Worm (Caenorhabditis elegans): ENCODE data around the gene W06E11.1.
A peak's percentile ranks its signal among the peaks of the same experiment; 100 is the strongest.

Gene W06E11.1

DNA sequence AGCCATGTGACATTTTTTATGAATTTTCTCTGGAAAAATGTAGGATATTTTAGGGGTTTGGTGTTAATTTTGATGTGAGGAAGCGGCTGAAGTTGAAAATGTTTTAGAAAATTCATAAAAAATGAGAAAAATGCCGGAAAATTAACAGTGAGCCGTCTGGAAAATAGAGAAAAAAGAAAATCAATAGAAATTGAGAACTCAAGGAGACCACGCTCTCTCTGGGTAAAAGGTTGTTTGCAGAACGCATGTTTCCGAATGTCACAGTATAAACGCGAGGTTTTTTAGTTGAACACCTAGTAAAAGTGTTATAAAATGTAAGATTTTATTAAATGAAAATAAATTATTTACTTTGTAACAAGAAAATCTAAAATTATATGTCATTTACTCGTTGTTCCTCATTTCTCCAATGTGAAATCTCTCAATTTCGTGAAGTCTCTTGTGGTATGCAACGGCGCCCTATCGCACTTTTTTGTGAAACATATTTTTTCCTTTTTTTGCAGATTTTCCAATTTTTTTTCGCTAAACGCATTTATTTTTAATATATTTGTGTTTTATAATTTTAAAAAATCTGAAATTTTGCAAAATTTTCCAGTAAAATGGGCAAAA, 1.6 kb upstream of the W06E11.1 start, which contains the start of the genes tag-266 and tag-267 (continued):
- no peak for TF ChIP-seq lag-1 (GFP tag; IDR thresholded peaks at IDR 0.05)
- TF ChIP-seq F37B4.10 (GFP tag; IDR thresholded peaks at IDR 0.05): no peak
- no peak for TF ChIP-seq lin-26 (GFP tag; IDR thresholded peaks at IDR 0.05)
- no peak for TF ChIP-seq F49E8.2 (tag; optimal IDR thresholded peaks at IDR 0.05; ENCODE audit: insufficient read depth)
- peak; percentile 51 for TF ChIP-seq ccch-3 (GFP tag; optimal IDR thresholded peaks at IDR 0.05)
- TF ChIP-seq let-526 (GFP tag; IDR thresholded peaks at IDR 0.05): no peak
- TF ChIP-seq dox-1 (GFP tag; IDR thresholded peaks at IDR 0.05): peak; percentile 59
- TF ChIP-seq Y56A3A.18 (GFP tag; IDR thresholded peaks at IDR 0.05): no peak
- no peak for TF ChIP-seq F57C9.4 (tag; optimal IDR thresholded peaks at IDR 0.05)
- TF ChIP-seq lin-54 (GFP tag; optimal IDR thresholded peaks at IDR 0.05): peak; percentile 8
- no peak for TF ChIP-seq fkh-3 (tag; optimal IDR thresholded peaks at IDR 0.05)
- TF ChIP-seq dpff-1 (tag; optimal IDR thresholded peaks at IDR 0.05): no peak
- no peak for TF ChIP-seq madf-6 (GFP tag; IDR thresholded peaks at IDR 0.05)
- TF ChIP-seq ets-4 (GFP tag; optimal IDR thresholded peaks at IDR 0.05): no peak
- no peak for TF ChIP-seq nhr-179 (tag; optimal IDR thresholded peaks at IDR 0.05)
- peak in 1 of 2 experiments; percentile 25 for TF ChIP-seq let-607 (tag; optimal IDR thresholded peaks at IDR 0.05)
- TF ChIP-seq C06A6.2 (GFP tag; conservative IDR thresholded peaks at IDR 0.05): no peak
- no peak for TF ChIP-seq nhr-120 (GFP tag; IDR thresholded peaks at IDR 0.05)
- peak; percentile 76 for TF ChIP-seq ztf-18 (tag; optimal IDR thresholded peaks at IDR 0.05)
- TF ChIP-seq egl-18 (GFP tag; IDR thresholded peaks at IDR 0.05): no peak
- TF ChIP-seq B0336.3 (GFP tag; IDR thresholded peaks at IDR 0.05): no peak
- peak; percentile 41; the same call in 1 of the 2 replicates for TF ChIP-seq cebp-1 (GFP tag; IDR thresholded peaks at IDR 0.05)
- TF ChIP-seq cebp-1 (tag; optimal IDR thresholded peaks at IDR 0.05): peak; percentile 62
- 0 out of 2 replicates have a peak, but pooled peaks have one; percentile 17 for TF ChIP-seq bed-2 (GFP tag; IDR thresholded peaks at IDR 0.05)
- TF ChIP-seq somi-1 (GFP tag; optimal IDR thresholded peaks at IDR 0.05): no peak
- TF ChIP-seq unc-62 (GFP tag; optimal IDR thresholded peaks at IDR 0.05): no peak
- TF ChIP-seq F52B5.7 (tag; optimal IDR thresholded peaks at IDR 0.05): no peak
- no peak for TF ChIP-seq ztf-26 (tag; optimal IDR thresholded peaks at IDR 0.05)
- TF ChIP-seq ztf-3 (GFP tag; optimal IDR thresholded peaks at IDR 0.05): no peak
- no peak for TF ChIP-seq ztf-6 (GFP tag; IDR thresholded peaks at IDR 0.05)
- peak; percentile 90 for TF ChIP-seq mcd-1 (GFP tag; IDR thresholded peaks at IDR 0.05)
- TF ChIP-seq ekl-4 (GFP tag; IDR thresholded peaks at IDR 0.05): no peak
- peak; percentile 47; the same call in 1 of the 2 replicates for TF ChIP-seq aptf-2 (GFP tag; conservative IDR thresholded peaks at IDR 0.05)
- TF ChIP-seq mes-4 (tag; optimal IDR thresholded peaks at IDR 0.05): no peak
- TF ChIP-seq ztf-28 (GFP tag; IDR thresholded peaks at IDR 0.05): 0 out of 2 replicates have a peak, but pooled peaks have one; percentile 15
- TF ChIP-seq die-1 (tag; optimal IDR thresholded peaks at IDR 0.05): peak; percentile 9
- no peak for TF ChIP-seq snpc-1.1 (tag; optimal IDR thresholded peaks at IDR 0.05; ENCODE audit: insufficient read depth)
- peak in 1 of 2 experiments; percentile 16 for TF ChIP-seq rec-8 (tag; optimal IDR thresholded peaks at IDR 0.05)
- peak; percentile 54 for TF ChIP-seq D2030.7 (GFP tag; IDR thresholded peaks at IDR 0.05)
- TF ChIP-seq B0019.2 (GFP tag; conservative IDR thresholded peaks at IDR 0.05): 0 out of 2 replicates have a peak, but pooled peaks have one; percentile 31
- peak; percentile 59 for TF ChIP-seq unc-130 (GFP tag; optimal IDR thresholded peaks at IDR 0.05)
- TF ChIP-seq tbp1 (GFP tag; optimal IDR thresholded peaks at IDR 0.05): peak; percentile 45

Measured in whole organism, young adult.